Fruit fly (Drosophila melanogaster): ENCODE results near the gene Abp1.

- TF ChIP-seq psq (optimal IDR thresholded peaks at IDR 0.05) = no peak
- no peak for TF ChIP-seq usp (GFP tag; optimal IDR thresholded peaks at IDR 0.05)
These were observed 43.7 kb downstream of the Abp1 start, which contains the start of gene cmb for dm6 chr3L:13442400-13442799.

All from whole organism.